Worm (Caenorhabditis elegans): ENCODE measurements around the gene EEED8.13.

ce11 chrII:5433069-5433468 lies 20.7 kb upstream of the EEED8.13 start, which contains the start of gene srx-114:
- TF ChIP-seq unc-3 (GFP tag; conservative IDR thresholded peaks at IDR 0.05) = no peak
- TF ChIP-seq unc-3 (tag; optimal IDR thresholded peaks at IDR 0.05) = no peak
- TF ChIP-seq ets-4 (tag; optimal IDR thresholded peaks at IDR 0.05) = no peak
- no peak for TF ChIP-seq pag-3 (tag; optimal IDR thresholded peaks at IDR 0.05; ENCODE audit: borderline replicate concordance)
- TF ChIP-seq lin-11 (tag; optimal IDR thresholded peaks at IDR 0.05) = no peak
- no peak for TF ChIP-seq nhr-11 (tag; optimal IDR thresholded peaks at IDR 0.05)
- TF ChIP-seq ama-1 (optimal IDR thresholded peaks at IDR 0.05) = no peak
- TF ChIP-seq nfya-1 (tag; optimal IDR thresholded peaks at IDR 0.05) = no peak
- no peak for TF ChIP-seq ceh-30 (tag; optimal IDR thresholded peaks at IDR 0.05)
- TF ChIP-seq F13H6.1 (tag; optimal IDR thresholded peaks at IDR 0.05) = no peak
- TF ChIP-seq nhr-232 (tag; optimal IDR thresholded peaks at IDR 0.05) = no peak
- no peak for TF ChIP-seq fkh-6 (tag; optimal IDR thresholded peaks at IDR 0.05)
- no peak for TF ChIP-seq dve-1 (tag; optimal IDR thresholded peaks at IDR 0.05)
- TF ChIP-seq ceh-45 (GFP tag; IDR thresholded peaks at IDR 0.05) = no peak
- TF ChIP-seq tbx-7 (tag; optimal IDR thresholded peaks at IDR 0.05) = no peak

Measured in whole organism, late embryonic.